Worm (Caenorhabditis elegans) whole organism, young adult: Measurements from ENCODE around the gene pph-4.1.

Source experiments
- B0019.2 ChIP-seq: fragments of 200-800 bp; sonication (Bioruptor generic); conservative IDR thresholded peaks from 2 replicates; pipeline ENCODE4 v1.3.6; 2022; ENCODE audit warnings: missing genetic modification reagents, missing genetic modification characterization, missing compliant biosample characterization
- B0336.3 ChIP-seq: fragments of 200-800 bp; sonication (Bioruptor generic); IDR thresholded peaks from 2 replicates; pipeline ENCODE4 v1.3.6; 2022; ENCODE audit warnings: missing genetic modification characterization, missing compliant biosample characterization
- C06A6.2 ChIP-seq: fragments of 200-800 bp; sonication (Bioruptor generic); conservative IDR thresholded peaks from 2 replicates; pipeline ENCODE4 v1.3.6; 2022; ENCODE audit warnings: missing genetic modification characterization, missing compliant biosample characterization
- C17E4.6 ChIP-seq: fragments of 200-800 bp; sonication (Bioruptor generic); IDR thresholded peaks from 2 replicates; pipeline ENCODE4 v1.3.6; 2022; ENCODE audit warnings: missing genetic modification reagents, missing genetic modification characterization, missing compliant biosample characterization
- F10E7.11 ChIP-seq: sonication (generic microtip); optimal IDR thresholded peaks from 2 replicates; lab custom pipeline; 2017; ENCODE audit warnings: mild to moderate bottlenecking, missing genetic modification characterization, moderate library complexity, missing compliant biosample characterization
- K12H6.12 ChIP-seq: fragments of 200-800 bp; sonication (Bioruptor generic); optimal IDR thresholded peaks from 2 replicates; lab custom pipeline; 2018; ENCODE audit warnings: mild to moderate bottlenecking, missing genetic modification characterization, missing compliant biosample characterization
- Y56A3A.18 ChIP-seq: fragments of 200-800 bp; sonication (Bioruptor generic); IDR thresholded peaks from 2 replicates; pipeline ENCODE4 v1.3.6; 2022; ENCODE audit warnings: missing genetic modification reagents, missing genetic modification characterization, missing compliant biosample characterization
- ZK185.1 ChIP-seq: sonication (generic microtip); optimal IDR thresholded peaks from 2 replicates; lab custom pipeline; 2016; ENCODE audit warnings: mild to moderate bottlenecking, missing genetic modification characterization, missing compliant biosample characterization; ENCODE audit not compliant: poor library complexity, severe bottlenecking
- atf-7 ChIP-seq: sonication (generic microtip); optimal IDR thresholded peaks from 2 replicates; lab custom pipeline; 2017; ENCODE audit warnings: mild to moderate bottlenecking, missing genetic modification characterization, missing compliant biosample characterization
- athp-1 ChIP-seq: sonication (generic microtip); optimal IDR thresholded peaks from 2 replicates; lab custom pipeline; 2017; ENCODE audit warnings: mild to moderate bottlenecking, missing genetic modification characterization, missing compliant biosample characterization
- attf-5 ChIP-seq: fragments of 200-800 bp; sonication (Bioruptor generic); optimal IDR thresholded peaks from 2 replicates; lab custom pipeline; 2018; ENCODE audit warnings: mild to moderate bottlenecking, missing genetic modification characterization, missing compliant biosample characterization
- attf-6 ChIP-seq: fragments of 200-800 bp; sonication (Bioruptor generic); IDR thresholded peaks from 2 replicates; pipeline ENCODE4 v1.3.6; 2022; ENCODE audit warnings: missing genetic modification reagents, missing genetic modification characterization, missing compliant biosample characterization
- cebp-2 ChIP-seq: fragments of 200-800 bp; sonication (Bioruptor generic); IDR thresholded peaks from 2 replicates; pipeline ENCODE4 v1.3.6; 2022; ENCODE audit warnings: missing genetic modification characterization, missing compliant biosample characterization
- ceh-40 ChIP-seq: fragments of 200-800 bp; sonication (Bioruptor generic); IDR thresholded peaks from 2 replicates; pipeline ENCODE4 v1.3.6; 2022; ENCODE audit warnings: missing genetic modification characterization, missing compliant biosample characterization
- ceh-79 ChIP-seq: sonication (generic microtip); optimal IDR thresholded peaks from 2 replicates; lab custom pipeline; 2017; ENCODE audit warnings: mild to moderate bottlenecking, missing genetic modification characterization, missing compliant biosample characterization
- chd-7 ChIP-seq: sonication (generic microtip); optimal IDR thresholded peaks from 2 replicates; lab custom pipeline; 2016; ENCODE audit warnings: mild to moderate bottlenecking, missing genetic modification characterization, moderate library complexity, missing compliant biosample characterization
- dox-1 ChIP-seq: fragments of 200-800 bp; sonication (Bioruptor generic); IDR thresholded peaks from 2 replicates; pipeline ENCODE4 v1.3.6; 2022; ENCODE audit warnings: missing genetic modification reagents, missing genetic modification characterization, missing compliant biosample characterization
- dpff-1 ChIP-seq: sonication (generic microtip); optimal IDR thresholded peaks from 2 replicates; lab custom pipeline; 2017; ENCODE audit warnings: mild to moderate bottlenecking, missing genetic modification characterization, missing compliant biosample characterization
- egl-44 ChIP-seq: fragments of 200-800 bp; sonication (Bioruptor generic); IDR thresholded peaks from 2 replicates; pipeline ENCODE4 v1.3.6; 2022; ENCODE audit warnings: missing genetic modification reagents, missing genetic modification characterization, missing compliant biosample characterization
- him-1 ChIP-seq: sonication (generic microtip); optimal IDR thresholded peaks from 2 replicates; lab custom pipeline; 2016; ENCODE audit warnings: missing genotype, missing genetic modification reagents, missing genetic modification characterization, missing compliant biosample characterization
- hlh-12 ChIP-seq: sonication (generic microtip); optimal IDR thresholded peaks from 2 replicates; lab custom pipeline; 2016; ENCODE audit warnings: missing genetic modification characterization, missing compliant biosample characterization
- hlh-26 ChIP-seq: fragments of 200-800 bp; sonication (Bioruptor generic); conservative IDR thresholded peaks from 2 replicates; pipeline ENCODE4 v1.3.6; 2022; ENCODE audit warnings: missing genetic modification reagents, missing genetic modification characterization, missing compliant biosample characterization
- hmg-20 ChIP-seq: fragments of 200-800 bp; sonication (Bioruptor generic); IDR thresholded peaks from 2 replicates; pipeline ENCODE4 v1.3.6; 2022; ENCODE audit warnings: missing genetic modification reagents, missing genetic modification characterization, missing compliant biosample characterization
- hrde-1 ChIP-seq: sonication (generic microtip); optimal IDR thresholded peaks from 2 replicates; lab custom pipeline; 2016; ENCODE audit warnings: missing genetic modification characterization, mild to moderate bottlenecking, missing compliant biosample characterization, moderate library complexity, missing genotype, missing genetic modification reagents, borderline replicate concordance
- let-526 ChIP-seq: fragments of 200-800 bp; sonication (Bioruptor generic); IDR thresholded peaks from 2 replicates; pipeline ENCODE4 v1.3.6; 2022; ENCODE audit warnings: missing genetic modification reagents, missing genetic modification characterization, missing compliant biosample characterization
- lin-54 ChIP-seq: fragments of 200-800 bp; sonication (Bioruptor generic); optimal IDR thresholded peaks from 2 replicates; lab custom pipeline; 2018; ENCODE audit warnings: mild to moderate bottlenecking, missing genetic modification characterization, missing compliant biosample characterization
- madf-10 ChIP-seq: sonication (generic microtip); optimal IDR thresholded peaks from 2 replicates; lab custom pipeline; 2016; ENCODE audit warnings: mild to moderate bottlenecking, missing genetic modification characterization, missing compliant biosample characterization
- madf-3 ChIP-seq: fragments of 200-800 bp; sonication (Bioruptor generic); IDR thresholded peaks from 2 replicates; pipeline ENCODE4 v1.3.6; 2022; ENCODE audit warnings: missing genetic modification reagents, missing genetic modification characterization, missing compliant biosample characterization
- mcd-1 ChIP-seq: fragments of 200-800 bp; sonication (Bioruptor generic); IDR thresholded peaks from 2 replicates; pipeline ENCODE4 v1.3.6; 2022; ENCODE audit warnings: missing genetic modification reagents, missing genetic modification characterization, missing compliant biosample characterization
- mel-28 ChIP-seq: sonication (generic microtip); optimal IDR thresholded peaks from 2 replicates; lab custom pipeline; 2016; ENCODE audit warnings: borderline replicate concordance, mild to moderate bottlenecking, missing genetic modification characterization, missing compliant biosample characterization
- nfyb-1 ChIP-seq: fragments of 200-800 bp; sonication (Bioruptor generic); IDR thresholded peaks from 2 replicates; pipeline ENCODE4 v1.3.6; 2022; ENCODE audit warnings: missing genetic modification reagents, missing genetic modification characterization, missing compliant biosample characterization
- nhr-120 ChIP-seq: fragments of 200-800 bp; sonication (Bioruptor generic); IDR thresholded peaks from 2 replicates; pipeline ENCODE4 v1.3.6; 2022; ENCODE audit warnings: missing genetic modification characterization, missing compliant biosample characterization
- nhr-80 ChIP-seq: sonication (generic microtip); optimal IDR thresholded peaks from 2 replicates; lab custom pipeline; 2016; ENCODE audit warnings: missing genetic modification characterization, missing compliant biosample characterization
- nhr-90 ChIP-seq: sonication (generic microtip); optimal IDR thresholded peaks from 2 replicates; lab custom pipeline; 2016; ENCODE audit warnings: missing genotype, mild to moderate bottlenecking, missing genetic modification characterization, missing compliant biosample characterization
- pha-4 ChIP-seq: fragments of 150-350 bp; sonication (generic microtip); optimal IDR thresholded peaks from 2 replicates; lab custom pipeline; 2014; ENCODE audit warnings: missing biosample characterization, missing genetic modification reagents, missing genetic modification characterization
- sea-2 ChIP-seq: fragments of 200-800 bp; sonication (Bioruptor generic); IDR thresholded peaks from 2 replicates; pipeline ENCODE4 v1.3.6; 2022; ENCODE audit warnings: missing genetic modification characterization, missing compliant biosample characterization
- snpc-3.4 ChIP-seq: sonication (generic microtip); optimal IDR thresholded peaks from 2 replicates; lab custom pipeline; 2017; ENCODE audit warnings: missing genetic modification characterization, mild to moderate bottlenecking, missing compliant biosample characterization, antibody characterized with exemption, moderate library complexity, missing genotype, missing genetic modification reagents
- snpc-4 ChIP-seq, 5 experiments: fragments of 150-350 bp in 1 of 5; sonication (generic microtip) in 4 of 5; optimal IDR thresholded peaks; 2 replicates each; lab custom pipeline; 2014 to 2018; ENCODE audit warnings: missing genetic modification characterization in 5 of 5, missing biosample characterization in 3 of 5, antibody characterized with exemption in 2 of 5, mild to moderate bottlenecking in 2 of 5, missing compliant biosample characterization in 2 of 5, missing genotype in 2 of 5, moderate library complexity in 2 of 5, missing genetic modification reagents in 1 of 5
- somi-1 ChIP-seq: fragments of 200-800 bp; sonication (Bioruptor generic); optimal IDR thresholded peaks from 2 replicates; lab custom pipeline; 2018; ENCODE audit warnings: mild to moderate bottlenecking, missing genetic modification characterization, missing compliant biosample characterization
- sptf-2 ChIP-seq: fragments of 200-800 bp; sonication (Bioruptor generic); optimal IDR thresholded peaks from 2 replicates; lab custom pipeline; 2018; ENCODE audit warnings: mild to moderate bottlenecking, missing genetic modification characterization, missing compliant biosample characterization
- tbp1 ChIP-seq: fragments of 200-800 bp; sonication (Bioruptor generic); optimal IDR thresholded peaks from 2 replicates; lab custom pipeline; 2018; ENCODE audit warnings: mild to moderate bottlenecking, missing genetic modification characterization, missing compliant biosample characterization
- unc-130 ChIP-seq: sonication (generic microtip); optimal IDR thresholded peaks from 2 replicates; lab custom pipeline; 2016; ENCODE audit warnings: missing genetic modification reagents, missing genetic modification characterization, missing compliant biosample characterization
- zfh-2 ChIP-seq: fragments of 200-800 bp; sonication (Bioruptor generic); conservative IDR thresholded peaks from 2 replicates; pipeline ENCODE4 v1.3.6; 2022; ENCODE audit warnings: missing genetic modification reagents, missing genetic modification characterization, missing compliant biosample characterization
- zim-3 ChIP-seq: sonication (generic microtip); optimal IDR thresholded peaks from 2 replicates; lab custom pipeline; 2017; ENCODE audit warnings: mild to moderate bottlenecking, missing genetic modification characterization, moderate library complexity, missing compliant biosample characterization
- ztf-18 ChIP-seq: sonication (generic microtip); optimal IDR thresholded peaks from 2 replicates; lab custom pipeline; 2016; ENCODE audit warnings: missing genotype, mild to moderate bottlenecking, missing genetic modification characterization, missing compliant biosample characterization
- ztf-25 ChIP-seq: fragments of 200-800 bp; sonication (Bioruptor generic); IDR thresholded peaks from 2 replicates; pipeline ENCODE4 v1.3.6; 2022; ENCODE audit warnings: missing genetic modification reagents, missing genetic modification characterization, missing compliant biosample characterization
- ztf-6 ChIP-seq: fragments of 200-800 bp; sonication (Bioruptor generic); IDR thresholded peaks from 2 replicates; pipeline ENCODE4 v1.3.6; 2022; ENCODE audit warnings: missing genetic modification reagents, missing genetic modification characterization, missing compliant biosample characterization

The pph-4.1 gene

ce11 chrIII:12344940-12345339, 6.2 kb downstream of the pph-4.1 start:
- no peak for TF ChIP-seq F10E7.11 (tag; lab: Kevin White, UChicago)
- TF ChIP-seq ztf-18 (tag; lab: Kevin White, UChicago): no peak
- no peak for TF ChIP-seq chd-7 (tag; lab: Kevin White, UChicago)
- TF ChIP-seq sea-2 (GFP tag; lab: Robert Waterston, UW): no peak
- TF ChIP-seq somi-1 (GFP tag; lab: Kevin White, UChicago): no peak
- no peak for TF ChIP-seq C17E4.6 (GFP tag; lab: Robert Waterston, UW)
- peak; percentile 89 for TF ChIP-seq nfyb-1
- TF ChIP-seq dpff-1 (tag; lab: Kevin White, UChicago): no peak
- TF ChIP-seq zim-3 (tag; lab: Kevin White, UChicago): no peak
- TF ChIP-seq unc-130: no peak
- TF ChIP-seq ceh-79: no peak
- TF ChIP-seq him-1 (tag; lab: Kevin White, UChicago): peak; percentile 52
- no peak for TF ChIP-seq hlh-26
- TF ChIP-seq nhr-90: no peak

ce11 chrIII:12335400-12335994, 15.6 kb downstream of the pph-4.1 start:
- TF ChIP-seq cebp-2 (no peak), zfh-2 (GFP tag; lab: Robert Waterston, UW) (0 out of 2 replicates have a peak, but pooled peaks have one; percentile 33), tbp1 (peak; percentile 28), ceh-40 (GFP tag; lab: Robert Waterston, UW) (no peak), hlh-12 (no peak), K12H6.12 (tag; lab: Kevin White, UChicago) (no peak), B0336.3 (GFP tag; lab: Robert Waterston, UW) (peak; percentile 50; the same call in 1 of the 2 replicates), egl-44 (GFP tag; lab: Robert Waterston, UW) (no peak), hlh-26 (no peak), mcd-1 (GFP tag; lab: Robert Waterston, UW) (peak; percentile 48; the same call in 1 of the 2 replicates), madf-3 (no peak), Y56A3A.18 (GFP tag; lab: Robert Waterston, UW) (no peak), lin-54 (no peak), snpc-4 (GFP tag; optimal IDR thresholded peaks at IDR 0.05; lab: Kevin White, UChicago) (no peak), snpc-4 (tag; optimal IDR thresholded peaks at IDR 0.05; lab: Kevin White, UChicago) (peak in 2 of 4 experiments; percentile 20 to 40), nhr-80 (peak; percentile 80), ztf-25 (GFP tag; lab: Robert Waterston, UW) (no peak), pha-4 (tag; lab: Kevin White, UChicago) (no peak), nhr-90 (peak; percentile 6), B0019.2 (no peak), hmg-20 (no peak), attf-6 (no peak), madf-10 (tag; lab: Kevin White, UChicago) (no peak), attf-5 (GFP tag; lab: Kevin White, UChicago) (peak; percentile 24), sptf-2 (no peak), mel-28 (tag; lab: Kevin White, UChicago) (no peak), atf-7 (tag; lab: Kevin White, UChicago) (peak; percentile 31), ztf-6 (GFP tag; lab: Robert Waterston, UW) (no peak), hrde-1 (tag; lab: Kevin White, UChicago) (no peak), athp-1 (no peak), nhr-120 (GFP tag; lab: Robert Waterston, UW) (no peak), C06A6.2 (no peak), let-526 (GFP tag; lab: Robert Waterston, UW) (no peak), ZK185.1 (tag; lab: Kevin White, UChicago) (peak; percentile 22), snpc-3.4 (tag; lab: Kevin White, UChicago) (no peak), dox-1 (GFP tag; lab: Robert Waterston, UW) (peak; percentile 65; the same call in 1 of the 2 replicates)
